Fruit fly (Drosophila melanogaster) whole organism, wandering third instar larva: ENCODE data around the gene Nmt.

Source experiments
- Hr78 ChIP-seq: fragments of >200 bp; optimal IDR thresholded peaks from 2 replicates; lab custom pipeline; 2017; ENCODE audit warnings: missing biosample characterization, missing genetic modification characterization
- Hr83 ChIP-seq: fragments of 200-300 bp; sonication (Bioruptor generic); optimal IDR thresholded peaks from 2 replicates; lab custom pipeline; 2016; ENCODE audit warnings: missing biosample characterization, mild to moderate bottlenecking, missing genetic modification characterization, moderate library complexity; ENCODE audit not compliant: poor library complexity, severe bottlenecking
- Jra ChIP-seq: sonication (Bioruptor generic); optimal IDR thresholded peaks from 2 replicates; lab custom pipeline; 2016; ENCODE audit warnings: missing biosample characterization, missing genetic modification characterization
- Mio ChIP-seq: sonication (Bioruptor generic); optimal IDR thresholded peaks from 2 replicates; lab custom pipeline; 2016; ENCODE audit warnings: missing biosample characterization, missing genetic modification characterization
- OdsH ChIP-seq: fragments of 200-800 bp; sonication (Bioruptor generic); optimal IDR thresholded peaks from 2 replicates; lab custom pipeline; 2016; ENCODE audit warnings: missing biosample characterization, mild to moderate bottlenecking, missing genetic modification characterization
- Sp1 ChIP-seq: fragments of 200-800 bp; sonication (Bioruptor generic); optimal IDR thresholded peaks from 3 replicates; lab custom pipeline; 2019; ENCODE audit warnings: missing biosample characterization, mild to moderate bottlenecking, missing genetic modification characterization, moderate library complexity
- br ChIP-seq: fragments of 200-800 bp; sonication (Bioruptor generic); optimal IDR thresholded peaks from 2 replicates; lab custom pipeline; 2016; ENCODE audit warnings: missing biosample characterization, missing genetic modification characterization
- dl ChIP-seq, 2 experiments: fragments of 175-275, 200-275 bp in 1 of 2; fragments of 200-275 bp in 1 of 2; sonication (Bioruptor generic); optimal IDR thresholded peaks; lab custom pipeline; 2018; ENCODE audit warnings: mild to moderate bottlenecking in 2 of 2, missing biosample characterization in 2 of 2, missing genetic modification characterization in 2 of 2, moderate library complexity in 2 of 2; ENCODE audit not compliant: partially characterized antibody in 2 of 2, insufficient read depth in 1 of 2
- dmrt93B ChIP-seq: fragments of 200-800 bp; sonication (Bioruptor generic); optimal IDR thresholded peaks from 2 replicates; lab custom pipeline; 2018; ENCODE audit warnings: missing biosample characterization, mild to moderate bottlenecking, missing genetic modification characterization
- lola ChIP-seq: fragments of >200 bp; optimal IDR thresholded peaks from 2 replicates; lab custom pipeline; 2017; ENCODE audit warnings: missing biosample characterization, missing genetic modification characterization
- psq ChIP-seq: fragments of 200-800 bp; sonication (Bioruptor generic); optimal IDR thresholded peaks from 3 replicates; lab custom pipeline; 2017; ENCODE audit warnings: missing biosample characterization, mild to moderate bottlenecking, missing genetic modification characterization, moderate library complexity
- usp ChIP-seq: fragments of >200 bp; optimal IDR thresholded peaks from 2 replicates; lab custom pipeline; 2017; ENCODE audit warnings: missing biosample characterization, missing genetic modification characterization

DNA sequence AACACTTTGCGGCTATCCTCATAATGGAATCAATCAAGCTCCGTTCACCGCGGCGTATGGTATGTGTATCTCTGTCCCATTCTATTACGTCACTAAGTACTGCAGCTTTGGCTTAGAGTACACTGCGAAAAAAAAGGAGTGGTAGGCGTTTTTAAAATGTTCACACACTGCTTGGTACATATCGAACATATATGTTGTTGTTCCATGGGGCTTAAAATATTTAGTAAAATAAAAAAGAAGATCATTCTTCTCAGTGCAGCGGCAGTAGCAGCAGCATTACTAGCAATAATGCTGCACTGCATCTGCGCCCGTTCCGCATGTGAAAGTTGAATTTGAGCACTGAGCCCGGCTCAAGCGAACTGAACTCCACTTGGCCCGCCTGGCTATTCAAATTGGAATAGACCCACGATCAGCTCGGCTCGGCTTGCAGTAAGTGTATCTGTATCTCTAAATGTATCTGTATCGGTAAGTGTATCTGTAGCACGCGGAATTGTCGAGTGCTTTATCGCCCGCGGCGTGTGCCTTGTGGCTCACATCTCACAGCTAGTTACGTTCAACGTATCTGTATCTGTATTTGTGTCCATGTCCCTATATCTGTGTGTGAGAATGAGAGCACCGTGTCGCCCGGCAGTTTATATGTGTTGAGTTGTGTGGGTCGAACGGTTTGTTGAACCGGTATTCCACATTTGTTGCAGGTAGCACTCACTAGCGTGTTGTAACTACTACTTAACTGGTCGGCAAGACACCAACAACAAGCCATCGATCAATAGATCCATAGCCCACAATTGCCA is 24.8 kb downstream of the Nmt start:
- no peak for TF ChIP-seq Hr78 (GFP tag; lab: Kevin White, UChicago)
- peak; percentile 16 for TF ChIP-seq dmrt93B (GFP tag; lab: Kevin White, UChicago)
- peak; percentile 8 for TF ChIP-seq br (GFP tag; lab: Kevin White, UChicago)
- no peak for TF ChIP-seq dl (GFP tag; optimal IDR thresholded peaks at IDR 0.05; lab: Kevin White, UChicago; ENCODE audit: insufficient read depth in 1 of 2, partially characterized antibody in 2 of 2)
- TF ChIP-seq psq (GFP tag; lab: Kevin White, UChicago), result no peak
- TF ChIP-seq Hr83, result no peak
- no peak for TF ChIP-seq lola (GFP tag; lab: Kevin White, UChicago)
- no peak for TF ChIP-seq usp
- no peak for TF ChIP-seq Sp1 (GFP tag; lab: Kevin White, UChicago)
- TF ChIP-seq OdsH (GFP tag; lab: Kevin White, UChicago), result no peak
- TF ChIP-seq Jra, result no peak
- no peak for TF ChIP-seq Mio (GFP tag; lab: Kevin White, UChicago)
